Worm (Caenorhabditis elegans): ENCODE measurements around the gene Y53C12B.7.

Y53C12B.7 gene

ce11 chrII:9717904-9718303 is 35.1 kb downstream of the Y53C12B.7 start, which contains the start of gene Y53C12A.6:
Gene Y53C12A.6 (minus strand): TSS chrII:9718004.
- TF ChIP-seq nhr-129 (tag; optimal IDR thresholded peaks at IDR 0.05) (no peak), mbf-1 (tag; optimal IDR thresholded peaks at IDR 0.05) (no peak), nhr-77 (tag; optimal IDR thresholded peaks at IDR 0.05) (no peak), lin-11 (tag; optimal IDR thresholded peaks at IDR 0.05) (no peak), nhr-21 (tag; optimal IDR thresholded peaks at IDR 0.05) (no peak), C34F6.9 (tag; optimal IDR thresholded peaks at IDR 0.05) (no peak), elt-1 (tag; optimal IDR thresholded peaks at IDR 0.05) (no peak), alr-1 (tag; optimal IDR thresholded peaks at IDR 0.05) (no peak), ztf-11 (tag; optimal IDR thresholded peaks at IDR 0.05) (no peak), F13H6.1 (tag; optimal IDR thresholded peaks at IDR 0.05) (no peak), mab-5 (tag; optimal IDR thresholded peaks at IDR 0.05) (no peak)

- TF ChIP-seq ama-1 (optimal IDR thresholded peaks at IDR 0.05) (no peak), lsy-2 (tag; optimal IDR thresholded peaks at IDR 0.05) (peak; percentile 80 to 94), R02D3.7 (tag; optimal IDR thresholded peaks at IDR 0.05) (peak; percentile 16), unc-39 (tag; optimal IDR thresholded peaks at IDR 0.05) (no peak), skn-1 (tag; optimal IDR thresholded peaks at IDR 0.05) (no peak), aly-2 (tag; optimal IDR thresholded peaks at IDR 0.05) (no peak), dmd-4 (tag; optimal IDR thresholded peaks at IDR 0.05) (no peak), mbf-1 (tag; optimal IDR thresholded peaks at IDR 0.05) (no peak), blmp-1 (tag; optimal IDR thresholded peaks at IDR 0.05; ENCODE audit: insufficient read depth) (peak; percentile 43), unc-55 (GFP tag; optimal IDR thresholded peaks at IDR 0.05) (peak; percentile 91), nhr-6 (tag; optimal IDR thresholded peaks at IDR 0.05) (peak; percentile 20), fos-1 (tag; optimal IDR thresholded peaks at IDR 0.05) (peak; percentile 55), zag-1 (tag; optimal IDR thresholded peaks at IDR 0.05) (no peak), sma-9 (GFP tag; optimal IDR thresholded peaks at IDR 0.05) (peak; percentile 79), sma-9 (tag; optimal IDR thresholded peaks at IDR 0.05) (no peak), F13H6.1 (tag; optimal IDR thresholded peaks at IDR 0.05) (peak; percentile 64), nhr-10 (tag; optimal IDR thresholded peaks at IDR 0.05) (no peak), unc-62 (GFP tag; optimal IDR thresholded peaks at IDR 0.05) (no peak), elt-1 (tag; optimal IDR thresholded peaks at IDR 0.05) (no peak), nhr-77 (tag; optimal IDR thresholded peaks at IDR 0.05) (no peak), ztf-4 (tag; optimal IDR thresholded peaks at IDR 0.05) (peak; percentile 36), mab-5 (tag; optimal IDR thresholded peaks at IDR 0.05) (peak; percentile 61), nhr-12 (tag; optimal IDR thresholded peaks at IDR 0.05) (no peak), nhr-21 (tag; optimal IDR thresholded peaks at IDR 0.05) (peak; percentile 63), nhr-11 (tag; optimal IDR thresholded peaks at IDR 0.05) (peak; percentile 62), ceh-16 (tag; optimal IDR thresholded peaks at IDR 0.05) (no peak), nhr-237 (tag; optimal IDR thresholded peaks at IDR 0.05) (no peak), ztf-11 (tag; optimal IDR thresholded peaks at IDR 0.05) (no peak), lin-11 (tag; optimal IDR thresholded peaks at IDR 0.05) (peak; percentile 65), snpc-4 (tag; optimal IDR thresholded peaks at IDR 0.05) (peak; percentile 69), elt-3 (tag; optimal IDR thresholded peaks at IDR 0.05) (no peak), alr-1 (tag; optimal IDR thresholded peaks at IDR 0.05) (no peak), mdl-1 (tag; optimal IDR thresholded peaks at IDR 0.05) (no peak), ZK546.5 (tag; optimal IDR thresholded peaks at IDR 0.05) (no peak), lin-13 (GFP tag; optimal IDR thresholded peaks at IDR 0.05) (peak; percentile 82), crh-2 (tag; optimal IDR thresholded peaks at IDR 0.05) (peak; percentile 86), ceh-82 (tag; optimal IDR thresholded peaks at IDR 0.05) (no peak), sem-4 (tag; optimal IDR thresholded peaks at IDR 0.05) (peak; percentile 60), peb-1 (tag; optimal IDR thresholded peaks at IDR 0.05) (no peak), C34F6.9 (tag; optimal IDR thresholded peaks at IDR 0.05) (peak; percentile 84), nhr-25 (tag; optimal IDR thresholded peaks at IDR 0.05) (peak; percentile 80), nhr-23 (tag; optimal IDR thresholded peaks at IDR 0.05) (no peak), lin-39 (tag; optimal IDR thresholded peaks at IDR 0.05) (no peak), gmeb-1 (tag; optimal IDR thresholded peaks at IDR 0.05) (peak; percentile 98), Y55F3AM.14 (GFP tag; optimal IDR thresholded peaks at IDR 0.05) (no peak), ztf-1 (GFP tag; conservative IDR thresholded peaks at IDR 0.05) (no peak), egl-27 (tag; optimal IDR thresholded peaks at IDR 0.05) (peak; percentile 48), sma-3 (GFP tag; optimal IDR thresholded peaks at IDR 0.05) (peak; percentile 86), nhr-129 (tag; optimal IDR thresholded peaks at IDR 0.05) (peak; percentile 83)
Measured at ce11 chrII:9716417-9717039, 36.5 kb downstream of the Y53C12B.7 start, which contains the start of gene wee-1.3. Gene wee-1.3 (minus strand): TSS chrII:9716467.
